Fruit fly (Drosophila melanogaster): Measurements from ENCODE around the gene Sgsf.
A peak's percentile ranks its signal among the peaks of the same experiment; 100 is the strongest.

The Sgsf gene

dm6 chr3R:12341374-12341773 lies at the start of gene Sgsf:
Gene Sgsf (plus strand): TSS chr3R:12341674.
- no peak for TF ChIP-seq EcR (GFP tag; optimal IDR thresholded peaks at IDR 0.05)
- TF ChIP-seq CG34367 (tag; optimal IDR thresholded peaks at IDR 0.05), result no peak
- TF ChIP-seq CG4496 (GFP tag; IDR thresholded peaks at IDR 0.05), result no peak
- no peak for TF ChIP-seq CG12605 (GFP tag; IDR thresholded peaks at IDR 0.05)
- no peak for TF ChIP-seq CG9948 (tag; optimal IDR thresholded peaks at IDR 0.05)
- no peak for TF ChIP-seq rn (GFP tag; IDR thresholded peaks at IDR 0.05)
- TF ChIP-seq CG13204 (GFP tag; optimal IDR thresholded peaks at IDR 0.05), result no peak
- no peak for TF ChIP-seq Pif1A (GFP tag; optimal IDR thresholded peaks at IDR 0.05)
- TF ChIP-seq CG10348 (GFP tag; IDR thresholded peaks at IDR 0.05), result no peak
- TF ChIP-seq CG8159 (tag; optimal IDR thresholded peaks at IDR 0.05), result no peak
- no peak for TF ChIP-seq Ets98B (GFP tag; IDR thresholded peaks at IDR 0.05)

- TF ChIP-seq Pif1A (GFP tag; optimal IDR thresholded peaks at IDR 0.05), result no peak
- TF ChIP-seq CG14655 (GFP tag; optimal IDR thresholded peaks at IDR 0.05), result no peak
- no peak for TF ChIP-seq Snoo (tag; optimal IDR thresholded peaks at IDR 0.05)
- TF ChIP-seq EcR (GFP tag; optimal IDR thresholded peaks at IDR 0.05), result no peak
- no peak for TF ChIP-seq CG32121 (GFP tag; IDR thresholded peaks at IDR 0.05)
- no peak for TF ChIP-seq CG34367 (tag; optimal IDR thresholded peaks at IDR 0.05)
These were observed 49.6 kb upstream of the Sgsf start for dm6 chr3R:12291872-12292271.

dm6 chr3R:12297261-12297660 lies 44.2 kb upstream of the Sgsf start:
- TF ChIP-seq CG8159 (tag; optimal IDR thresholded peaks at IDR 0.05) (peak; percentile 39), Ets98B (GFP tag; IDR thresholded peaks at IDR 0.05) (peak; percentile 78), CG15710 (tag; optimal IDR thresholded peaks at IDR 0.05) (peak; percentile 4), CG17806 (tag; optimal IDR thresholded peaks at IDR 0.05) (peak; percentile 55), CG14655 (GFP tag; optimal IDR thresholded peaks at IDR 0.05) (peak; percentile 74), gl (tag; optimal IDR thresholded peaks at IDR 0.05) (no peak), fd96Ca (GFP tag; IDR thresholded peaks at IDR 0.05) (peak; percentile 23; the same call in 1 of the 3 replicates), Pif1B (GFP tag; optimal IDR thresholded peaks at IDR 0.05) (peak; percentile 4), CG34367 (tag; optimal IDR thresholded peaks at IDR 0.05) (peak; percentile 28), rn (GFP tag; IDR thresholded peaks at IDR 0.05) (0 out of 2 replicates have a peak, but pooled peaks have one; percentile 25), D1 (tag; optimal IDR thresholded peaks at IDR 0.05) (no peak), CG32121 (GFP tag; IDR thresholded peaks at IDR 0.05) (peak; percentile 70), Pif1A (GFP tag; optimal IDR thresholded peaks at IDR 0.05) (peak; percentile 42), CG4496 (GFP tag; IDR thresholded peaks at IDR 0.05) (peak; percentile 74), CG13204 (GFP tag; optimal IDR thresholded peaks at IDR 0.05) (no peak), CG8301 (tag; optimal IDR thresholded peaks at IDR 0.05) (peak; percentile 73), CG12605 (GFP tag; IDR thresholded peaks at IDR 0.05) (peak; percentile 67), CG9948 (tag; optimal IDR thresholded peaks at IDR 0.05) (no peak)

dm6 chr3R:12301528-12301927 lies 39.9 kb upstream of the Sgsf start:
- no peak for TF ChIP-seq Pif1B (GFP tag; optimal IDR thresholded peaks at IDR 0.05)
- no peak for TF ChIP-seq CG13204 (GFP tag; optimal IDR thresholded peaks at IDR 0.05)
- no peak for TF ChIP-seq CG8301 (tag; optimal IDR thresholded peaks at IDR 0.05)
- no peak for TF ChIP-seq rn (GFP tag; IDR thresholded peaks at IDR 0.05)

dm6 chr3R:12302915-12303314 lies 38.6 kb upstream of the Sgsf start:
- TF ChIP-seq CG10348 (GFP tag; IDR thresholded peaks at IDR 0.05) (no peak), CG34367 (tag; optimal IDR thresholded peaks at IDR 0.05) (no peak), CG4496 (GFP tag; IDR thresholded peaks at IDR 0.05) (no peak), Ets98B (GFP tag; IDR thresholded peaks at IDR 0.05) (no peak), EcR (GFP tag; optimal IDR thresholded peaks at IDR 0.05) (no peak)

dm6 chr3R:12307569-12307968 lies 33.9 kb upstream of the Sgsf start:
- TF ChIP-seq CG4496 (GFP tag; IDR thresholded peaks at IDR 0.05) (no peak), CG14655 (GFP tag; optimal IDR thresholded peaks at IDR 0.05) (no peak), CG9948 (tag; optimal IDR thresholded peaks at IDR 0.05) (no peak), Pif1A (GFP tag; optimal IDR thresholded peaks at IDR 0.05) (no peak), CG34367 (tag; optimal IDR thresholded peaks at IDR 0.05) (no peak), Pif1B (GFP tag; optimal IDR thresholded peaks at IDR 0.05) (no peak), CG15710 (tag; optimal IDR thresholded peaks at IDR 0.05) (no peak), CG12605 (GFP tag; IDR thresholded peaks at IDR 0.05) (no peak), Snoo (tag; optimal IDR thresholded peaks at IDR 0.05) (no peak), CG32121 (GFP tag; IDR thresholded peaks at IDR 0.05) (no peak), EcR (GFP tag; optimal IDR thresholded peaks at IDR 0.05) (no peak), CG10348 (GFP tag; IDR thresholded peaks at IDR 0.05) (no peak), CG17806 (tag; optimal IDR thresholded peaks at IDR 0.05) (no peak), D1 (tag; optimal IDR thresholded peaks at IDR 0.05) (no peak), rn (GFP tag; IDR thresholded peaks at IDR 0.05) (no peak), CG8301 (tag; optimal IDR thresholded peaks at IDR 0.05) (no peak), CG8159 (tag; optimal IDR thresholded peaks at IDR 0.05) (no peak), Ets98B (GFP tag; IDR thresholded peaks at IDR 0.05) (no peak), CG13204 (GFP tag; optimal IDR thresholded peaks at IDR 0.05) (no peak), fd96Ca (GFP tag; IDR thresholded peaks at IDR 0.05) (no peak)

- TF ChIP-seq CG32121 (GFP tag; IDR thresholded peaks at IDR 0.05), result no peak
- no peak for TF ChIP-seq Pif1A (GFP tag; optimal IDR thresholded peaks at IDR 0.05)
- no peak for TF ChIP-seq CG14655 (GFP tag; optimal IDR thresholded peaks at IDR 0.05)
- TF ChIP-seq CG10348 (GFP tag; IDR thresholded peaks at IDR 0.05), result no peak
- no peak for TF ChIP-seq CG34367 (tag; optimal IDR thresholded peaks at IDR 0.05)
These were observed 30.4 kb upstream of the Sgsf start, which contains the start of gene CG4066 for dm6 chr3R:12311053-12311452. Gene CG4066 (plus strand): TSS chr3R:12311353.

All from whole organism, pupa.